Fruit fly (Drosophila melanogaster) whole organism: ENCODE measurements around the gene CG16964.

Source experiments
- CG8478 ChIP-seq: fragments of >200 bp; optimal IDR thresholded peaks from 2 replicates; lab custom pipeline; 2018; ENCODE audit warnings: inconsistent platforms
- EcR ChIP-seq, 2 experiments: fragments of >200 bp; optimal IDR thresholded peaks; 2 replicates each; lab custom pipeline; 2017; ENCODE audit warnings: missing biosample characterization in 2 of 2, missing genetic modification characterization in 2 of 2, missing genetic modification reagents in 2 of 2
- pan ChIP-seq: fragments of >200 bp; optimal IDR thresholded peaks from 2 replicates; lab custom pipeline; 2017

DNA sequence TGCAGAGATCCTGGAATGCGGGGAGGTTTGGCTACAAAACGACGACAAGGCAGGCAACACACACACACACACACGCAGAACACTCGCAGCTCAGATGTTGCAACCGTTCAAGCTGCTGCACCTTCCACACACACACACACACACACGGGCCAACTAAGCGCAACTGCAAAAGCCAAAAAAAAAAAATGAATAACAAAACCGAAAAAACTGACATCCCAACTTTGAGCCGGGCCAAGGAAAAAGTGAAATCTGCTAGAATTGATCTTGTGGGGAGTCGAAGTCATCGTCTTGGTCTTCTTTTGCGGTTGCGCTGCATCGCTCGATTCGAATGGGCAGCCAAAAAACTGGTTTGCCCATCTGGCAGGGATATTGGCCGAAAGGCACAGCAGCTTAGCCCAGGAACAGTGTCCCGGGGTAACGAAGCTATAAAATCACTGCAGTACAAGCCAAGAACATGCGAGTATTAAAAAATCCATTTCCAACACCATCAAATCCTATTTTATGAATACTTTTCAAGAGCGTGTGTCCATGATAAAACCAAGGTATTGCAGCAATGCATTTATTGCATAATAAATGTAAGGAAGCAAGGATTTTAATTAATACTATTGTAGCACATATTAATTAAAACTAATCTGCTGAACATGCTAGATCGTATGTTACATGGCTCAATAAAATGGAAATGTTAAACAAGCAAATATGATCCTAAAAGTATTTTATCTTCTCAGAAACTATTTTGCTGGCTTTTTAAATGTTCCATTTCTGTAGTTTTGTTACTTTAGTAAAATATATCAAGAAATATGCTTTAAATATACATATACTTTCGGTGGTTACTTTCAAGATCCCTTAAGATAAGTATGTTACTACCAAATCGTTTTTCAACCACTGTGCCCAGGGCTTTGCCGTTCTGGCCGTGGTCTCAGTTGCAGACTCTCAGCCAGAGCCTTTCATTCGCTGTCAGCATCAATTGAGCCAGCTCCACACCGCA, 18.2 kb downstream of the CG16964 start:
- TF ChIP-seq EcR (GFP tag; optimal IDR thresholded peaks at IDR 0.05; lab: Kevin White, UChicago) (no peak), pan (lab: Kevin White, UChicago) (no peak), CG8478 (lab: Kevin White, UChicago) (no peak)
